Worm (Caenorhabditis elegans): ENCODE measurements around the gene gmpr-1.

The gmpr-1 gene

ce11 chrV:4357369-4357768 is 13.8 kb downstream of the gmpr-1 start (continued):
- no peak for TF ChIP-seq isw-1 (GFP tag; IDR thresholded peaks at IDR 0.05)

- TF ChIP-seq unc-130 (tag; optimal IDR thresholded peaks at IDR 0.05), result no peak
- no peak for TF ChIP-seq lir-3 (tag; optimal IDR thresholded peaks at IDR 0.05; ENCODE audit: poor library complexity)
- TF ChIP-seq mdl-1 (tag; optimal IDR thresholded peaks at IDR 0.05), result no peak
- no peak for TF ChIP-seq mep-1 (tag; optimal IDR thresholded peaks at IDR 0.05)
- peak; percentile 52 for TF ChIP-seq lin-14 (GFP tag; optimal IDR thresholded peaks at IDR 0.05)
- peak; percentile 24 for TF ChIP-seq nhr-71 (tag; optimal IDR thresholded peaks at IDR 0.05)
- no peak for TF ChIP-seq egl-27 (tag; optimal IDR thresholded peaks at IDR 0.05)
Observed at ce11 chrV:4356047-4356612, 15.1 kb downstream of the gmpr-1 start.

- TF ChIP-seq fkh-10 (GFP tag; optimal IDR thresholded peaks at IDR 0.05) (no peak), nhr-85 (tag) (peak; percentile 55), efl-3 (GFP tag; optimal IDR thresholded peaks at IDR 0.05) (no peak), C16A3.4 (tag; optimal IDR thresholded peaks at IDR 0.05) (peak; percentile 85), fkh-4 (tag; optimal IDR thresholded peaks at IDR 0.05; ENCODE audit: borderline replicate concordance) (no peak), lin-39 (tag; optimal IDR thresholded peaks at IDR 0.05) (no peak), swsn-7 (tag; optimal IDR thresholded peaks at IDR 0.05) (peak; percentile 38), ets-5 (GFP tag; IDR thresholded peaks at IDR 0.05) (no peak), ama-1 (optimal IDR thresholded peaks at IDR 0.05) (no peak), alr-1 (tag; optimal IDR thresholded peaks at IDR 0.05; ENCODE audit: borderline replicate concordance) (no peak), sox-4 (tag; optimal IDR thresholded peaks at IDR 0.05) (no peak), ceh-8 (GFP tag; optimal IDR thresholded peaks at IDR 0.05) (no peak), sptf-1 (tag; optimal IDR thresholded peaks at IDR 0.05) (no peak), nhr-12 (tag; optimal IDR thresholded peaks at IDR 0.05) (no peak), unc-86 (tag; optimal IDR thresholded peaks at IDR 0.05) (peak; percentile 37), fos-1 (tag; optimal IDR thresholded peaks at IDR 0.05) (no peak), tbx-2 (tag; optimal IDR thresholded peaks at IDR 0.05) (peak; percentile 56), lin-13 (GFP tag; optimal IDR thresholded peaks at IDR 0.05) (peak; percentile 16), zip-4 (GFP tag; optimal IDR thresholded peaks at IDR 0.05) (no peak), lsy-2 (tag; optimal IDR thresholded peaks at IDR 0.05) (peak; percentile 64 to 86), lin-15B (tag; optimal IDR thresholded peaks at IDR 0.05) (peak; percentile 33), snpc-4 (tag; optimal IDR thresholded peaks at IDR 0.05) (peak; percentile 17), tlp-1 (tag; optimal IDR thresholded peaks at IDR 0.05) (no peak), blmp-1 (tag; optimal IDR thresholded peaks at IDR 0.05) (no peak), ceh-90 (tag; optimal IDR thresholded peaks at IDR 0.05) (no peak), nhr-90 (tag; optimal IDR thresholded peaks at IDR 0.05; ENCODE audit: poor library complexity) (peak; percentile 19), efl-1 (optimal IDR thresholded peaks at IDR 0.05) (peak; percentile 95 to 96), efl-1 (GFP tag; optimal IDR thresholded peaks at IDR 0.05 in 1 of 2) (peak; percentile 96 to 100), fkh-8 (tag; optimal IDR thresholded peaks at IDR 0.05) (peak; percentile 30), ceh-63 (GFP tag; optimal IDR thresholded peaks at IDR 0.05) (no peak), unc-62 (GFP tag; optimal IDR thresholded peaks at IDR 0.05) (no peak), irx-1 (tag; optimal IDR thresholded peaks at IDR 0.05) (peak; percentile 12), nhr-20 (tag; optimal IDR thresholded peaks at IDR 0.05) (peak; percentile 52), unc-98 (GFP tag; IDR thresholded peaks at IDR 0.05) (no peak), lin-14 (GFP tag; optimal IDR thresholded peaks at IDR 0.05) (peak; percentile 38), mdl-1 (tag; optimal IDR thresholded peaks at IDR 0.05) (peak in 1 of 2 experiments; percentile 53), F16B12.6 (tag; optimal IDR thresholded peaks at IDR 0.05) (peak; percentile 37), snu-23 (GFP tag; optimal IDR thresholded peaks at IDR 0.05) (peak; percentile 64), nhr-71 (tag; optimal IDR thresholded peaks at IDR 0.05) (peak; percentile 68), jun-1 (tag; optimal IDR thresholded peaks at IDR 0.05) (peak; percentile 18), ceh-82 (tag; optimal IDR thresholded peaks at IDR 0.05) (peak in 2 of 3 experiments; percentile 15 to 75), nhr-84 (tag; optimal IDR thresholded peaks at IDR 0.05) (no peak), nhr-28 (tag; optimal IDR thresholded peaks at IDR 0.05) (no peak), aly-2 (tag; optimal IDR thresholded peaks at IDR 0.05) (no peak), zag-1 (tag; optimal IDR thresholded peaks at IDR 0.05) (no peak), unc-130 (tag; optimal IDR thresholded peaks at IDR 0.05) (peak; percentile 43)
Observed at ce11 chrV:4346799-4347198, 24.4 kb downstream of the gmpr-1 start, which contains the start of gene mcm-7. Gene mcm-7, plus strand, starts transcription at chrV:4347166.
